Worm (Caenorhabditis elegans): Measurements from ENCODE around the gene Y51B9A.7.

DNA sequence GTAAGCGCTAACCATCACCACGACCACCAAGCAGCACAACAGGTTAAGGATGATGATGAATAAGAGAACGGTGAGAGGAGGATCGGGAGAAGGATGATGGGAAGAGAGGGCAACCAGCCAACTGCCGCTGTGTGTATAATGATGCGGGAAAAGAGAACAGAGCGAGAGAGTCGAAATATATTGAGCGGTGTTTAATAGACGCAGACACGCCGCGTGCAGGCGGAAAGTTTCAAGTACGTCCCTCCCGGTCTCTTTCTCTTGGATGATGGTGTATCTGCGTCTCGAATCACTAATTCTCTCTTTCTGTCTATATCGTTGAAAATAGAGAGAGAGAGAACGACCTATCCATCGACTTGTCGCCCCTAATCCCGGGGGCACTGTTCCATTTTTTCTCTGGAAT is 43.1 kb upstream of the Y51B9A.7 start:
- TF ChIP-seq him-1 (tag; optimal IDR thresholded peaks at IDR 0.05) (no peak), dao-5 (tag; optimal IDR thresholded peaks at IDR 0.05) (no peak), W03F9.2 (tag; optimal IDR thresholded peaks at IDR 0.05) (no peak)
